Worm (Caenorhabditis elegans): ENCODE measurements around the gene C15H11.1.
A peak's percentile ranks its signal among the peaks of the same experiment; 100 is the strongest.

The C15H11.1 gene

DNA sequence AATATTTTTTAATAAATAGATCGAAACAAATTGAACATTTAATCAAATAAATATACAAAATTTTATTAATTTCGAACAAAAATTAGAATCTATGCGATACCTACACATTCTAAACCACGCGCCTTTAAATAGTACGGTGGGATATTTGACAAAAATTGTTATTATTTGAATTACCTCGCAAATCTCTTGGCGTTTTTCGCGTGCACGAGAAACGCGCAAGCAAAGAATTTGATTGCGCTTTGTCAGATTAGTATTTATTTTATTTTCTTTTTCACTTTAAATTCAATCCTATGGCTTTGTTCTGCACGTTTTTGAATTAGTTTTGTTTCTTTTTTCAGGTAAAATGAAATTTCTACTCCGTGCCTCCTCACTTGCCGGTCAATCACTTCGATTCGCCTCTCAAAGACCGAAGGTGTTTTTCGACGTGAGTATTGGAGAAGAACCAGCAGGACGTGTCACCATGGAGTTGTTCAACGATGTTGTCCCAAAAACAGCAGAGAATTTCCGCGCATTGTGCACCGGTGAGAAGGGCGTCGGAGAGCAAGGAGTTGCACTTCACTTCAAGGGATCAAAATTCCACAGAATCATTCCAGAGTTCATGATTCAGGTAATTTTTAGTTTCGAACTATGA lies 37.8 kb upstream of the C15H11.1 start, which contains the start of gene cyn-1 (continued):
- TF ChIP-seq nfya-1 (tag; optimal IDR thresholded peaks at IDR 0.05; ENCODE audit: insufficient read depth) (peak; percentile 94), ceh-16 (tag; optimal IDR thresholded peaks at IDR 0.05) (no peak), nhr-12 (tag; optimal IDR thresholded peaks at IDR 0.05) (no peak), tbx-2 (tag; optimal IDR thresholded peaks at IDR 0.05) (peak; percentile 69), egl-5 (tag; optimal IDR thresholded peaks at IDR 0.05) (peak; percentile 87), nhr-25 (tag; optimal IDR thresholded peaks at IDR 0.05) (peak; percentile 35), mml-1 (tag; optimal IDR thresholded peaks at IDR 0.05) (no peak)

DNA sequence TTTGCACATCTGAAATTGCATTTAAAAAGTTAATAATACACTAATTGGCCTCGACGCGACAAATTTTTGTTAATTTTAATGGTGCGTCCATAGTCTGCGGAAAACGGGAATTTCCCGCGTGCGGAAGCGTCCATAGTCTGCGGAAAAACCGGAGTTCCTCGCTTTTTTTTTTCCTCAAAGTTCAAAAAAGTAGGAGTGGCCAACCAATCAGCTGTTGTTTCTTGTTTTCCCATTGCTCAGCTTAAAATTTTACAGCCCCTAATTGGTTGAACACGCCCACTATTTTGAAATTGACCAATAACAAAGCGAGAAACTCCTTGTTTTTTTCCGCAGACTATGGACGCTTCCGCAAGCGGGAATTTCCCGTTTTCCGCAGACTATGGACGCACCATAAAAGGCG lies 36.3 kb upstream of the C15H11.1 start:
- TF ChIP-seq nfya-1 (tag; optimal IDR thresholded peaks at IDR 0.05; ENCODE audit: insufficient read depth) = peak; percentile 86

- TF ChIP-seq elt-2 (tag; optimal IDR thresholded peaks at IDR 0.05) (peak; percentile 11), lin-15B (tag; optimal IDR thresholded peaks at IDR 0.05) (no peak), ama-1 (optimal IDR thresholded peaks at IDR 0.05) (no peak), nfya-1 (tag; optimal IDR thresholded peaks at IDR 0.05; ENCODE audit: insufficient read depth) (peak; percentile 14), snpc-4 (tag; optimal IDR thresholded peaks at IDR 0.05) (peak; percentile 77)
Observed at ce11 chrV:14358577-14358976, 35.0 kb upstream of the C15H11.1 start, which contains the start of gene Y49A3A.4. Y49A3A.4 (minus strand) TSS chrV:14358890.

- TF ChIP-seq nhr-12 (tag; optimal IDR thresholded peaks at IDR 0.05) (no peak), ceh-9 (tag; optimal IDR thresholded peaks at IDR 0.05) (no peak), lin-39 (tag; optimal IDR thresholded peaks at IDR 0.05) (no peak), lsy-12 (tag; optimal IDR thresholded peaks at IDR 0.05) (no peak), R02D3.7 (tag; optimal IDR thresholded peaks at IDR 0.05) (no peak), lin-15B (tag; optimal IDR thresholded peaks at IDR 0.05) (no peak), nhr-77 (tag; optimal IDR thresholded peaks at IDR 0.05) (no peak), hmg-11 (tag; optimal IDR thresholded peaks at IDR 0.05) (no peak), fkh-10 (GFP tag; optimal IDR thresholded peaks at IDR 0.05) (no peak), ceh-82 (tag; optimal IDR thresholded peaks at IDR 0.05) (no peak), nhr-43 (tag; optimal IDR thresholded peaks at IDR 0.05; ENCODE audit: poor library complexity, severe bottlenecking) (no peak), unc-62 (GFP tag; optimal IDR thresholded peaks at IDR 0.05) (no peak), skn-1 (tag; optimal IDR thresholded peaks at IDR 0.05) (no peak), fkh-2 (tag; optimal IDR thresholded peaks at IDR 0.05) (no peak), mdl-1 (tag; optimal IDR thresholded peaks at IDR 0.05) (no peak), ztf-11 (tag; optimal IDR thresholded peaks at IDR 0.05) (no peak), ceh-28 (tag; optimal IDR thresholded peaks at IDR 0.05) (no peak), eor-1 (tag; optimal IDR thresholded peaks at IDR 0.05) (no peak), unc-39 (tag; optimal IDR thresholded peaks at IDR 0.05) (no peak), ceh-16 (tag; optimal IDR thresholded peaks at IDR 0.05) (no peak)
Observed at ce11 chrV:14361973-14362372, 31.6 kb upstream of the C15H11.1 start.

- TF ChIP-seq hmg-11 (tag; optimal IDR thresholded peaks at IDR 0.05) = peak; percentile 66
- TF ChIP-seq ama-1 (optimal IDR thresholded peaks at IDR 0.05) = peak; percentile 35
- TF ChIP-seq nhr-25 (tag; optimal IDR thresholded peaks at IDR 0.05) = peak; percentile 88
- TF ChIP-seq snpc-4 (tag; optimal IDR thresholded peaks at IDR 0.05) = no peak
- peak; percentile 100 for TF ChIP-seq nfya-1 (tag; optimal IDR thresholded peaks at IDR 0.05; ENCODE audit: insufficient read depth)
- TF ChIP-seq ZK546.5 (tag; optimal IDR thresholded peaks at IDR 0.05) = no peak
- TF ChIP-seq mdl-1 (tag; optimal IDR thresholded peaks at IDR 0.05) = no peak
- no peak for TF ChIP-seq ceh-82 (tag; optimal IDR thresholded peaks at IDR 0.05)
- no peak for TF ChIP-seq lin-15B (tag; optimal IDR thresholded peaks at IDR 0.05)
- TF ChIP-seq eor-1 (tag; optimal IDR thresholded peaks at IDR 0.05) = no peak
- TF ChIP-seq nhr-12 (tag; optimal IDR thresholded peaks at IDR 0.05) = no peak
- TF ChIP-seq ztf-11 (tag; optimal IDR thresholded peaks at IDR 0.05) = peak; percentile 33
- peak; percentile 47 for TF ChIP-seq lin-39 (tag; optimal IDR thresholded peaks at IDR 0.05)
- no peak for TF ChIP-seq aly-2 (tag; optimal IDR thresholded peaks at IDR 0.05)
- TF ChIP-seq elt-2 (tag; optimal IDR thresholded peaks at IDR 0.05) = no peak
- TF ChIP-seq fos-1 (tag; optimal IDR thresholded peaks at IDR 0.05) = no peak
- no peak for TF ChIP-seq zag-1 (tag; optimal IDR thresholded peaks at IDR 0.05)
- no peak for TF ChIP-seq tbx-2 (tag; optimal IDR thresholded peaks at IDR 0.05)
- peak; percentile 46 for TF ChIP-seq nhr-43 (tag; optimal IDR thresholded peaks at IDR 0.05; ENCODE audit: poor library complexity, severe bottlenecking)
- TF ChIP-seq sea-2 (GFP tag; optimal IDR thresholded peaks at IDR 0.05) = no peak
- peak; percentile 29 for TF ChIP-seq lsy-12 (tag; optimal IDR thresholded peaks at IDR 0.05)
- no peak for TF ChIP-seq nhr-11 (tag; optimal IDR thresholded peaks at IDR 0.05)
- TF ChIP-seq nhr-23 (tag; optimal IDR thresholded peaks at IDR 0.05) = peak; percentile 14
- no peak for TF ChIP-seq daf-12 (tag; optimal IDR thresholded peaks at IDR 0.05)
Observed at ce11 chrV:14364586-14365248, 28.9 kb upstream of the C15H11.1 start.

Measured in whole organism, L3 larva.